Worm (Caenorhabditis elegans) whole organism, young adult: ENCODE measurements around the gene fan-1.
A peak's percentile ranks its signal among the peaks of the same experiment; 100 is the strongest.
"Not testable (repeated sequence)": the region's sequence is repeated elsewhere in the genome, so short reads cannot be mapped to it uniquely, and the experiment has no call there.

Experiments
- B0336.3 ChIP-seq: fragments of 200-800 bp; sonication (Bioruptor generic); IDR thresholded peaks from 2 replicates; pipeline ENCODE4 v1.3.6; 2022; ENCODE audit warnings: missing genetic modification characterization, missing compliant biosample characterization
- C06A6.2 ChIP-seq: fragments of 200-800 bp; sonication (Bioruptor generic); conservative IDR thresholded peaks from 2 replicates; pipeline ENCODE4 v1.3.6; 2022; ENCODE audit warnings: missing genetic modification characterization, missing compliant biosample characterization
- D2030.7 ChIP-seq: fragments of 200-800 bp; sonication (Bioruptor generic); IDR thresholded peaks from 2 replicates; pipeline ENCODE4 v1.3.6; 2022; ENCODE audit warnings: missing genetic modification reagents, missing genetic modification characterization, missing compliant biosample characterization
- F23B12.7 ChIP-seq: sonication (generic microtip); optimal IDR thresholded peaks from 2 replicates; lab custom pipeline; 2017; ENCODE audit warnings: missing genetic modification characterization, mild to moderate bottlenecking, missing compliant biosample characterization, antibody characterized with exemption, moderate library complexity; ENCODE audit not compliant: insufficient read depth
- F49E8.2 ChIP-seq: sonication (generic microtip); optimal IDR thresholded peaks from 3 replicates; lab custom pipeline; 2017; ENCODE audit warnings: missing genetic modification characterization, mild to moderate bottlenecking, missing compliant biosample characterization, antibody characterized with exemption, moderate library complexity; ENCODE audit not compliant: insufficient read depth
- Y56A3A.18 ChIP-seq: fragments of 200-800 bp; sonication (Bioruptor generic); IDR thresholded peaks from 2 replicates; pipeline ENCODE4 v1.3.6; 2022; ENCODE audit warnings: missing genetic modification reagents, missing genetic modification characterization, missing compliant biosample characterization
- ama-1 ChIP-seq, 3 experiments: fragments of 150-350 bp in 1 of 3; sonication (generic microtip) in 2 of 3; optimal IDR thresholded peaks; 2 replicates each; lab custom pipeline; 2014 to 2018; ENCODE audit warnings: missing biosample characterization in 2 of 3, missing genetic modification characterization in 2 of 3, missing genetic modification reagents in 2 of 3
- atf-7 ChIP-seq: sonication (generic microtip); optimal IDR thresholded peaks from 2 replicates; lab custom pipeline; 2017; ENCODE audit warnings: mild to moderate bottlenecking, missing genetic modification characterization, missing compliant biosample characterization
- ceh-40 ChIP-seq: fragments of 200-800 bp; sonication (Bioruptor generic); IDR thresholded peaks from 2 replicates; pipeline ENCODE4 v1.3.6; 2022; ENCODE audit warnings: missing genetic modification characterization, missing compliant biosample characterization
- ceh-91 ChIP-seq: fragments of 200-800 bp; sonication (Bioruptor generic); IDR thresholded peaks from 2 replicates; pipeline ENCODE4 v1.3.6; 2022; ENCODE audit warnings: missing genetic modification reagents, missing genetic modification characterization, missing compliant biosample characterization
- dox-1 ChIP-seq: fragments of 200-800 bp; sonication (Bioruptor generic); IDR thresholded peaks from 2 replicates; pipeline ENCODE4 v1.3.6; 2022; ENCODE audit warnings: missing genetic modification reagents, missing genetic modification characterization, missing compliant biosample characterization
- dpff-1 ChIP-seq: sonication (generic microtip); optimal IDR thresholded peaks from 2 replicates; lab custom pipeline; 2017; ENCODE audit warnings: mild to moderate bottlenecking, missing genetic modification characterization, missing compliant biosample characterization
- efl-1 ChIP-seq: fragments of 150-350 bp; optimal IDR thresholded peaks from 2 replicates; lab custom pipeline; 2014; ENCODE audit warnings: missing biosample characterization, missing genetic modification reagents, missing genetic modification characterization
- egl-18 ChIP-seq: fragments of 200-800 bp; sonication (Bioruptor generic); IDR thresholded peaks from 2 replicates; pipeline ENCODE4 v1.3.6; 2022; ENCODE audit warnings: missing genetic modification reagents, missing genetic modification characterization, missing compliant biosample characterization
- egrh-3 ChIP-seq: fragments of 200-800 bp; sonication (Bioruptor generic); IDR thresholded peaks from 2 replicates; pipeline ENCODE4 v1.3.6; 2022; ENCODE audit warnings: missing genetic modification reagents, missing genetic modification characterization, missing compliant biosample characterization
- ets-4 ChIP-seq: fragments of 200-800 bp; sonication (Bioruptor generic); optimal IDR thresholded peaks from 2 replicates; lab custom pipeline; 2018; ENCODE audit warnings: mild to moderate bottlenecking, missing genetic modification characterization, missing compliant biosample characterization
- hmg-1.2 ChIP-seq: fragments of 200-800 bp; sonication (Bioruptor generic); IDR thresholded peaks from 2 replicates; pipeline ENCODE4 v1.3.6; 2022; ENCODE audit warnings: missing genetic modification reagents, missing genetic modification characterization, missing compliant biosample characterization
- hrde-1 ChIP-seq: sonication (generic microtip); optimal IDR thresholded peaks from 2 replicates; lab custom pipeline; 2016; ENCODE audit warnings: missing genetic modification characterization, mild to moderate bottlenecking, missing compliant biosample characterization, moderate library complexity, missing genotype, missing genetic modification reagents, borderline replicate concordance
- let-526 ChIP-seq: fragments of 200-800 bp; sonication (Bioruptor generic); IDR thresholded peaks from 2 replicates; pipeline ENCODE4 v1.3.6; 2022; ENCODE audit warnings: missing genetic modification reagents, missing genetic modification characterization, missing compliant biosample characterization
- lin-26 ChIP-seq: fragments of 200-800 bp; sonication (Bioruptor generic); IDR thresholded peaks from 2 replicates; pipeline ENCODE4 v1.3.6; 2022; ENCODE audit warnings: missing genetic modification reagents, missing genetic modification characterization, missing compliant biosample characterization
- lin-35 ChIP-seq, 3 experiments: fragments of 150-350 bp in 2 of 3; sonication (generic microtip) in 1 of 3; optimal IDR thresholded peaks; 2 replicates each; lab custom pipeline; 2014 to 2018; ENCODE audit warnings: missing biosample characterization in 3 of 3, missing genetic modification characterization in 3 of 3, missing genetic modification reagents in 3 of 3
- madf-3 ChIP-seq: fragments of 200-800 bp; sonication (Bioruptor generic); IDR thresholded peaks from 2 replicates; pipeline ENCODE4 v1.3.6; 2022; ENCODE audit warnings: missing genetic modification reagents, missing genetic modification characterization, missing compliant biosample characterization
- madf-6 ChIP-seq: fragments of 200-800 bp; sonication (Bioruptor generic); IDR thresholded peaks from 2 replicates; pipeline ENCODE4 v1.3.6; 2022; ENCODE audit warnings: missing genetic modification reagents, missing genetic modification characterization, missing compliant biosample characterization
- nhr-80 ChIP-seq: sonication (generic microtip); optimal IDR thresholded peaks from 2 replicates; lab custom pipeline; 2016; ENCODE audit warnings: missing genetic modification characterization, missing compliant biosample characterization
- rcor-1 ChIP-seq: fragments of 200-800 bp; sonication (Bioruptor generic); IDR thresholded peaks from 2 replicates; pipeline ENCODE4 v1.3.6; 2022; ENCODE audit warnings: missing genetic modification reagents, missing genetic modification characterization, missing compliant biosample characterization
- rec-8 ChIP-seq, 2 experiments: sonication (generic microtip); optimal IDR thresholded peaks; 2 replicates each; lab custom pipeline; 2016; ENCODE audit warnings: mild to moderate bottlenecking in 2 of 2, missing genetic modification characterization in 2 of 2, missing genetic modification reagents in 2 of 2, missing genotype in 2 of 2, missing biosample characterization in 1 of 2, missing compliant biosample characterization in 1 of 2, moderate library complexity in 1 of 2
- sea-2 ChIP-seq: fragments of 200-800 bp; sonication (Bioruptor generic); IDR thresholded peaks from 2 replicates; pipeline ENCODE4 v1.3.6; 2022; ENCODE audit warnings: missing genetic modification characterization, missing compliant biosample characterization
- snpc-1.1 ChIP-seq: sonication (generic microtip); optimal IDR thresholded peaks from 2 replicates; lab custom pipeline; 2017; ENCODE audit warnings: missing genetic modification characterization, mild to moderate bottlenecking, missing compliant biosample characterization, antibody characterized with exemption, moderate library complexity, missing genotype, missing genetic modification reagents; ENCODE audit not compliant: insufficient read depth
- snpc-4 ChIP-seq, 5 experiments: fragments of 150-350 bp in 1 of 5; sonication (generic microtip) in 4 of 5; optimal IDR thresholded peaks; 2 replicates each; lab custom pipeline; 2014 to 2018; ENCODE audit warnings: missing genetic modification characterization in 5 of 5, missing biosample characterization in 3 of 5, antibody characterized with exemption in 2 of 5, mild to moderate bottlenecking in 2 of 5, missing compliant biosample characterization in 2 of 5, missing genotype in 2 of 5, moderate library complexity in 2 of 5, missing genetic modification reagents in 1 of 5
- tlf-1 ChIP-seq: fragments of 200-800 bp; sonication (Bioruptor generic); optimal IDR thresholded peaks from 2 replicates; lab custom pipeline; 2018; ENCODE audit warnings: mild to moderate bottlenecking, missing genetic modification characterization, missing compliant biosample characterization
- ztf-28 ChIP-seq: fragments of 200-800 bp; sonication (Bioruptor generic); IDR thresholded peaks from 2 replicates; pipeline ENCODE4 v1.3.6; 2022; ENCODE audit warnings: missing genetic modification reagents, missing genetic modification characterization, missing compliant biosample characterization

Gene fan-1

ce11 chrIV:6588080-6588613, 39.7 kb downstream of the fan-1 start:
- TF ChIP-seq egrh-3 (GFP tag; lab: Robert Waterston, UW) (no peak), B0336.3 (GFP tag; lab: Robert Waterston, UW) (peak; percentile 51; the same call in 1 of the 2 replicates), ets-4 (no peak), ceh-91 (GFP tag; lab: Robert Waterston, UW) (no peak), hmg-1.2 (GFP tag; lab: Robert Waterston, UW) (0 out of 2 replicates have a peak, but pooled peaks have one; percentile 7), lin-35 (GFP tag; optimal IDR thresholded peaks at IDR 0.05; lab: Kevin White, UChicago) (peak in 1 of 3 experiments; percentile 21), madf-3 (GFP tag; lab: Robert Waterston, UW) (0 out of 2 replicates have a peak, but pooled peaks have one; percentile 45), rcor-1 (no peak), F23B12.7 (no peak), hrde-1 (peak; percentile 65), madf-6 (0 out of 2 replicates have a peak, but pooled peaks have one; percentile 32), ztf-28 (GFP tag; lab: Robert Waterston, UW) (no peak), tlf-1 (no peak), rec-8 (tag; optimal IDR thresholded peaks at IDR 0.05; lab: Kevin White, UChicago) (no peak), F49E8.2 (tag; lab: Kevin White, UChicago) (no peak), snpc-1.1 (tag; lab: Kevin White, UChicago) (no peak), dpff-1 (tag; lab: Kevin White, UChicago) (peak; percentile 14), D2030.7 (GFP tag; lab: Robert Waterston, UW) (no peak), egl-18 (GFP tag; lab: Robert Waterston, UW) (no peak), lin-26 (GFP tag; lab: Robert Waterston, UW) (0 out of 2 replicates have a peak, but pooled peaks have one; percentile 51), dox-1 (GFP tag; lab: Robert Waterston, UW) (no peak), atf-7 (tag; lab: Kevin White, UChicago) (no peak), let-526 (GFP tag; lab: Robert Waterston, UW) (no peak), ceh-40 (no peak), C06A6.2 (GFP tag; lab: Robert Waterston, UW) (no peak), Y56A3A.18 (GFP tag; lab: Robert Waterston, UW) (no peak), snpc-4 (GFP tag; optimal IDR thresholded peaks at IDR 0.05; lab: Kevin White, UChicago) (no peak), snpc-4 (tag; optimal IDR thresholded peaks at IDR 0.05; lab: Kevin White, UChicago) (peak in 1 of 4 experiments; percentile 61), efl-1 (GFP tag; lab: Kevin White, UChicago) (no peak)

ce11 chrIV:6590029-6590428, 41.5 kb downstream of the fan-1 start, which contains the start of the genes lec-11 and irld-7:
TSS of gene lec-11 (minus strand) at chrIV:6590154.
TSS of gene irld-7 (plus strand) at chrIV:6590360.
- TF ChIP-seq sea-2 (GFP tag; lab: Robert Waterston, UW), result no peak
- peak; percentile 69 for TF ChIP-seq nhr-80 (tag; lab: Kevin White, UChicago)
- TF ChIP-seq, all 124 proteins: peak for 1

- TF ChIP-seq rec-8 (tag; optimal IDR thresholded peaks at IDR 0.05; lab: Kevin White, UChicago); ama-1 (optimal IDR thresholded peaks at IDR 0.05; lab: Kevin White, UChicago); ama-1 (GFP tag; optimal IDR thresholded peaks at IDR 0.05; lab: Kevin White, UChicago); ztf-28 (GFP tag; lab: Robert Waterston, UW): not testable (repeated sequence)
Observed at ce11 chrIV:6591010-6591746, 42.7 kb downstream of the fan-1 start, which contains the start of the genes nspb-1 and nspb-2. TSS of gene nspb-1 (minus strand) at chrIV:6591110. TSS of gene nspb-2 (plus strand) at chrIV:6591696.
